ENCODE assay signal across 3 worm cellular contexts in the genomic region with DNA sequence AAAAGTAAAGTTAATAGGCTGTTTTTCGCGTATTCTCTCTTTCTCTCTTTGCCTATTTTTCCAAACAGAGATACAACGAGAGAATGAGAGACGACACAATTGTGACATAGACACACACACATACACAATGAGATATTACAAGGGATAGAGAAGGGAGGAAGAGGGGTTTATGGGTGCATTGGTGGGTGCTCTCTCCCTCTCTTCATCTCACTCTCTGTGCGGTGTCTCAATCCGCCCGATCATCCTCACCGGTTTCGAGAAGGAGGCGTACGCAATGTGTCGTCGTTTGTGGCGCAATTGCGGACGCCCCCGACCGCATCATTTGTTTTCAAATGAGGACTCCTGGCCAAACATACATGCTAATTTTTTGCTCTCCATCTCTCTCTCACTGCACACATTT.
A peak's percentile ranks its signal among the peaks of the same experiment; 100 is the strongest.
TF ChIP-seq lines count a peak whose summit lies in the region.

No protein-coding gene starts in this region.

TF ChIP-seq in whole organism, L1 larva, 84 proteins besides CTCF, POLR2A, EP300 and RAD21 (continued from another document and continues in another):
- TF ChIP-seq ztf-4 (tag; optimal IDR thresholded peaks at IDR 0.05; lab: Kevin White, UChicago) (peak; percentile 79), mdl-1 (tag; optimal IDR thresholded peaks at IDR 0.05; lab: Kevin White, UChicago) (peak; percentile 25 to 69), snu-23 (GFP tag; optimal IDR thresholded peaks at IDR 0.05; lab: Kevin White, UChicago) (peak; percentile 97), ceh-82 (tag; optimal IDR thresholded peaks at IDR 0.05; lab: Kevin White, UChicago) (peak; percentile 85 to 96 (median 91)), jun-1 (tag; optimal IDR thresholded peaks at IDR 0.05; lab: Kevin White, UChicago) (peak; percentile 83), alr-1 (tag; optimal IDR thresholded peaks at IDR 0.05; lab: Kevin White, UChicago; ENCODE audit: borderline replicate concordance) (no peak), nhr-19 (GFP tag; conservative IDR thresholded peaks at IDR 0.05; lab: Robert Waterston, UW) (peak; percentile 86), nhr-11 (tag; optimal IDR thresholded peaks at IDR 0.05; lab: Kevin White, UChicago) (peak; percentile 71), lin-39 (tag; optimal IDR thresholded peaks at IDR 0.05; lab: Kevin White, UChicago) (peak; percentile 52), pqm-1 (tag; optimal IDR thresholded peaks at IDR 0.05; lab: Kevin White, UChicago) (no peak), sox-4 (tag; optimal IDR thresholded peaks at IDR 0.05; lab: Kevin White, UChicago) (peak; percentile 74), nhr-237 (tag; optimal IDR thresholded peaks at IDR 0.05; lab: Kevin White, UChicago) (peak; percentile 79), unc-30 (tag; optimal IDR thresholded peaks at IDR 0.05; lab: Kevin White, UChicago) (peak; percentile 69), nhr-84 (tag; optimal IDR thresholded peaks at IDR 0.05; lab: Kevin White, UChicago) (no peak), tbx-2 (tag; optimal IDR thresholded peaks at IDR 0.05; lab: Kevin White, UChicago) (peak; percentile 96), lin-13 (GFP tag; optimal IDR thresholded peaks at IDR 0.05; lab: Kevin White, UChicago) (peak; percentile 84), rnt-1 (tag; optimal IDR thresholded peaks at IDR 0.05; lab: Kevin White, UChicago) (peak; percentile 89), hpl-2 (GFP tag; optimal IDR thresholded peaks at IDR 0.05; lab: Kevin White, UChicago) (no peak), ets-5 (GFP tag; IDR thresholded peaks at IDR 0.05; lab: Robert Waterston, UW) (no peak), isw-1 (GFP tag; IDR thresholded peaks at IDR 0.05; lab: Robert Waterston, UW) (peak; percentile 75), nhr-85 (tag; lab: Kevin White, UChicago) (peak; percentile 96), C34B4.2 (tag; optimal IDR thresholded peaks at IDR 0.05; lab: Kevin White, UChicago) (no peak), efl-3 (GFP tag; optimal IDR thresholded peaks at IDR 0.05; lab: Kevin White, UChicago) (no peak), zip-4 (GFP tag; optimal IDR thresholded peaks at IDR 0.05; lab: Kevin White, UChicago) (peak; percentile 61), skn-1 (tag; optimal IDR thresholded peaks at IDR 0.05; lab: Kevin White, UChicago) (peak; percentile 93), ces-1 (GFP tag; optimal IDR thresholded peaks at IDR 0.05; lab: Kevin White, UChicago) (peak; percentile 54), unc-130 (tag; optimal IDR thresholded peaks at IDR 0.05; lab: Kevin White, UChicago) (peak; percentile 77), mef-2 (tag; optimal IDR thresholded peaks at IDR 0.05; lab: Kevin White, UChicago) (no peak), ceh-90 (tag; optimal IDR thresholded peaks at IDR 0.05; lab: Kevin White, UChicago) (no peak), blmp-1 (tag; optimal IDR thresholded peaks at IDR 0.05; lab: Kevin White, UChicago) (peak; percentile 74), mab-9 (GFP tag; IDR thresholded peaks at IDR 0.05; lab: Robert Waterston, UW) (peak; percentile 81), pax-3 (tag; optimal IDR thresholded peaks at IDR 0.05; lab: Kevin White, UChicago) (peak; percentile 64), lir-3 (tag; optimal IDR thresholded peaks at IDR 0.05; lab: Kevin White, UChicago; ENCODE audit: poor library complexity) (peak; percentile 80), lsy-2 (tag; optimal IDR thresholded peaks at IDR 0.05; lab: Kevin White, UChicago) (peak; percentile 80 to 92), dpl-1 (GFP tag; optimal IDR thresholded peaks at IDR 0.05; lab: Kevin White, UChicago) (peak; percentile 61 to 72 (median 62)), unc-86 (tag; optimal IDR thresholded peaks at IDR 0.05; lab: Kevin White, UChicago) (peak; percentile 94), elt-3 (tag; optimal IDR thresholded peaks at IDR 0.05; lab: Kevin White, UChicago) (peak in 3 of 6 experiments; percentile 34 to 70 (median 61)), fos-1 (tag; optimal IDR thresholded peaks at IDR 0.05; lab: Kevin White, UChicago) (peak; percentile 85), fkh-10 (GFP tag; optimal IDR thresholded peaks at IDR 0.05; lab: Kevin White, UChicago) (peak; percentile 92), efl-1 (optimal IDR thresholded peaks at IDR 0.05; lab: Kevin White, UChicago) (peak; percentile 72 to 79), efl-1 (GFP tag; optimal IDR thresholded peaks at IDR 0.05 in 1 of 2; lab: Kevin White, UChicago) (peak; percentile 57 to 94), ztf-11 (tag; optimal IDR thresholded peaks at IDR 0.05; lab: Kevin White, UChicago) (peak in 1 of 2 experiments; percentile 73)

TF ChIP-seq in whole organism, L3 larva, 47 proteins besides CTCF, POLR2A, EP300 and RAD21 (continued from another document):
- TF ChIP-seq fkh-2 (tag; optimal IDR thresholded peaks at IDR 0.05; lab: Kevin White, UChicago), result peak; percentile 70
- TF ChIP-seq unc-62 (GFP tag; optimal IDR thresholded peaks at IDR 0.05; lab: Kevin White, UChicago), result peak; percentile 82
- TF ChIP-seq aly-2 (tag; optimal IDR thresholded peaks at IDR 0.05; lab: Kevin White, UChicago), result no peak
- TF ChIP-seq ztf-4 (tag; optimal IDR thresholded peaks at IDR 0.05; lab: Kevin White, UChicago), result peak; percentile 7
- TF ChIP-seq lsy-12 (tag; optimal IDR thresholded peaks at IDR 0.05; lab: Kevin White, UChicago), result peak; percentile 82
- TF ChIP-seq ZK546.5 (tag; optimal IDR thresholded peaks at IDR 0.05; lab: Kevin White, UChicago), result no peak
- peak; percentile 60 for TF ChIP-seq mdl-1 (tag; optimal IDR thresholded peaks at IDR 0.05; lab: Kevin White, UChicago)
- TF ChIP-seq nhr-76 (tag; optimal IDR thresholded peaks at IDR 0.05; lab: Kevin White, UChicago), result no peak
- no peak for TF ChIP-seq ceh-16 (tag; optimal IDR thresholded peaks at IDR 0.05; lab: Kevin White, UChicago)
- peak; percentile 8 for TF ChIP-seq unc-39 (tag; optimal IDR thresholded peaks at IDR 0.05; lab: Kevin White, UChicago)
- TF ChIP-seq lin-15B (tag; optimal IDR thresholded peaks at IDR 0.05; lab: Kevin White, UChicago), result peak; percentile 77
- peak; percentile 81 for TF ChIP-seq pha-4 (tag; optimal IDR thresholded peaks at IDR 0.05; lab: Kevin White, UChicago)
- TF ChIP-seq pqm-1 (tag; optimal IDR thresholded peaks at IDR 0.05; lab: Kevin White, UChicago), result no peak
- peak; percentile 83 for TF ChIP-seq ceh-28 (tag; optimal IDR thresholded peaks at IDR 0.05; lab: Kevin White, UChicago)
- TF ChIP-seq nhr-77 (tag; optimal IDR thresholded peaks at IDR 0.05; lab: Kevin White, UChicago), result no peak
- no peak for TF ChIP-seq ceh-9 (tag; optimal IDR thresholded peaks at IDR 0.05; lab: Kevin White, UChicago)
- peak; percentile 85 for TF ChIP-seq snpc-4 (tag; optimal IDR thresholded peaks at IDR 0.05; lab: Kevin White, UChicago)
- TF ChIP-seq daf-12 (tag; optimal IDR thresholded peaks at IDR 0.05; lab: Kevin White, UChicago), result peak; percentile 47
- TF ChIP-seq nhr-67 (tag; optimal IDR thresholded peaks at IDR 0.05; lab: Kevin White, UChicago), result no peak
- TF ChIP-seq egl-5 (tag; optimal IDR thresholded peaks at IDR 0.05; lab: Kevin White, UChicago), result peak; percentile 94
- TF ChIP-seq hmg-11 (tag; optimal IDR thresholded peaks at IDR 0.05; lab: Kevin White, UChicago), result peak; percentile 100
- peak; percentile 84 for TF ChIP-seq jun-1 (tag; optimal IDR thresholded peaks at IDR 0.05; lab: Kevin White, UChicago)
- TF ChIP-seq ceh-82 (tag; optimal IDR thresholded peaks at IDR 0.05; lab: Kevin White, UChicago), result peak; percentile 90
- peak; percentile 54 for TF ChIP-seq elt-1 (tag; optimal IDR thresholded peaks at IDR 0.05; lab: Kevin White, UChicago)
- peak; percentile 81 for TF ChIP-seq nhr-25 (tag; optimal IDR thresholded peaks at IDR 0.05; lab: Kevin White, UChicago)
- no peak for TF ChIP-seq mml-1 (tag; optimal IDR thresholded peaks at IDR 0.05; lab: Kevin White, UChicago)
- TF ChIP-seq tbx-2 (tag; optimal IDR thresholded peaks at IDR 0.05; lab: Kevin White, UChicago), result peak; percentile 84
- no peak for TF ChIP-seq eor-1 (tag; optimal IDR thresholded peaks at IDR 0.05; lab: Kevin White, UChicago)
- TF ChIP-seq R02D3.7 (tag; optimal IDR thresholded peaks at IDR 0.05; lab: Kevin White, UChicago), result peak; percentile 80
- peak; percentile 71 for TF ChIP-seq sea-2 (GFP tag; optimal IDR thresholded peaks at IDR 0.05; lab: Kevin White, UChicago)

TF ChIP-seq in whole organism, young adult, 124 proteins besides CTCF, POLR2A, EP300 and RAD21 (continued from another document):
- TF ChIP-seq sptf-2 (GFP tag; optimal IDR thresholded peaks at IDR 0.05; lab: Kevin White, UChicago) (no peak), attf-3 (GFP tag; conservative IDR thresholded peaks at IDR 0.05; lab: Robert Waterston, UW) (peak; percentile 63; the same call in 1 of the 2 replicates), egrh-3 (GFP tag; IDR thresholded peaks at IDR 0.05; lab: Robert Waterston, UW) (peak; percentile 62), die-1 (tag; optimal IDR thresholded peaks at IDR 0.05; lab: Kevin White, UChicago) (peak; percentile 28), mes-4 (tag; optimal IDR thresholded peaks at IDR 0.05; lab: Kevin White, UChicago) (no peak), hmg-1.2 (GFP tag; IDR thresholded peaks at IDR 0.05; lab: Robert Waterston, UW) (peak; percentile 61), hmg-20 (GFP tag; IDR thresholded peaks at IDR 0.05; lab: Robert Waterston, UW) (peak; percentile 63), B0035.1 (tag; optimal IDR thresholded peaks at IDR 0.05; lab: Kevin White, UChicago) (peak; percentile 63), snpc-3.4 (tag; optimal IDR thresholded peaks at IDR 0.05; lab: Kevin White, UChicago) (no peak), Y53F4B.3 (GFP tag; IDR thresholded peaks at IDR 0.05; lab: Robert Waterston, UW) (no peak), K11D2.4 (GFP tag; IDR thresholded peaks at IDR 0.05; lab: Robert Waterston, UW) (peak; percentile 66; the same call in 1 of the 2 replicates), C06A6.2 (GFP tag; conservative IDR thresholded peaks at IDR 0.05; lab: Robert Waterston, UW) (peak; percentile 59), nhr-90 (tag; optimal IDR thresholded peaks at IDR 0.05; lab: Kevin White, UChicago) (no peak), madf-10 (tag; optimal IDR thresholded peaks at IDR 0.05; lab: Kevin White, UChicago) (peak; percentile 71), ceh-100 (GFP tag; IDR thresholded peaks at IDR 0.05; lab: Robert Waterston, UW) (peak; percentile 43; the same call in 1 of the 2 replicates), tbp1 (GFP tag; optimal IDR thresholded peaks at IDR 0.05; lab: Kevin White, UChicago) (peak; percentile 32), somi-1 (GFP tag; optimal IDR thresholded peaks at IDR 0.05; lab: Kevin White, UChicago) (peak; percentile 83), repo-1 (tag; optimal IDR thresholded peaks at IDR 0.05; lab: Kevin White, UChicago) (no peak), egl-44 (GFP tag; IDR thresholded peaks at IDR 0.05; lab: Robert Waterston, UW) (0 out of 2 replicates have a peak, but pooled peaks have one; percentile 22), akir-1 (GFP tag; optimal IDR thresholded peaks at IDR 0.05; lab: Kevin White, UChicago) (peak; percentile 53), madf-3 (GFP tag; IDR thresholded peaks at IDR 0.05; lab: Robert Waterston, UW) (no peak), K12H6.12 (tag; optimal IDR thresholded peaks at IDR 0.05; lab: Kevin White, UChicago) (peak; percentile 97), rcor-1 (GFP tag; IDR thresholded peaks at IDR 0.05; lab: Robert Waterston, UW) (peak; percentile 68), gei-17 (GFP tag; optimal IDR thresholded peaks at IDR 0.05; lab: Kevin White, UChicago) (peak; percentile 71), nhr-120 (GFP tag; IDR thresholded peaks at IDR 0.05; lab: Robert Waterston, UW) (no peak), lin-26 (GFP tag; IDR thresholded peaks at IDR 0.05; lab: Robert Waterston, UW) (peak; percentile 59; the same call in 1 of the 2 replicates), ztf-6 (GFP tag; IDR thresholded peaks at IDR 0.05; lab: Robert Waterston, UW) (0 out of 2 replicates have a peak, but pooled peaks have one; percentile 41), hrde-1 (tag; optimal IDR thresholded peaks at IDR 0.05; lab: Kevin White, UChicago; ENCODE audit: borderline replicate concordance) (no peak), nfyb-1 (GFP tag; IDR thresholded peaks at IDR 0.05; lab: Robert Waterston, UW) (peak; percentile 80), hsf-1 (GFP tag; IDR thresholded peaks at IDR 0.05; lab: Robert Waterston, UW) (0 out of 2 replicates have a peak, but pooled peaks have one; percentile 42), ceh-27 (GFP tag; optimal IDR thresholded peaks at IDR 0.05; lab: Kevin White, UChicago) (peak; percentile 90), mcd-1 (GFP tag; IDR thresholded peaks at IDR 0.05; lab: Robert Waterston, UW) (peak; percentile 68), ccch-3 (GFP tag; optimal IDR thresholded peaks at IDR 0.05; lab: Kevin White, UChicago) (no peak), bed-2 (GFP tag; IDR thresholded peaks at IDR 0.05; lab: Robert Waterston, UW) (0 out of 2 replicates have a peak, but pooled peaks have one; percentile 42), snpc-1.3 (tag; optimal IDR thresholded peaks at IDR 0.05; lab: Kevin White, UChicago; ENCODE audit: insufficient read depth) (no peak), lin-54 (GFP tag; optimal IDR thresholded peaks at IDR 0.05; lab: Kevin White, UChicago) (peak; percentile 38), unc-62 (GFP tag; optimal IDR thresholded peaks at IDR 0.05; lab: Kevin White, UChicago) (no peak), dox-1 (GFP tag; IDR thresholded peaks at IDR 0.05; lab: Robert Waterston, UW) (peak; percentile 49; the same call in 1 of the 2 replicates), chd-7 (tag; optimal IDR thresholded peaks at IDR 0.05; lab: Kevin White, UChicago) (peak; percentile 59)
TF ChIP-seq in whole organism, young adult: peak in this region for 44.
